Fruit fly (Drosophila melanogaster): ENCODE measurements around the gene CG31909.

DNA sequence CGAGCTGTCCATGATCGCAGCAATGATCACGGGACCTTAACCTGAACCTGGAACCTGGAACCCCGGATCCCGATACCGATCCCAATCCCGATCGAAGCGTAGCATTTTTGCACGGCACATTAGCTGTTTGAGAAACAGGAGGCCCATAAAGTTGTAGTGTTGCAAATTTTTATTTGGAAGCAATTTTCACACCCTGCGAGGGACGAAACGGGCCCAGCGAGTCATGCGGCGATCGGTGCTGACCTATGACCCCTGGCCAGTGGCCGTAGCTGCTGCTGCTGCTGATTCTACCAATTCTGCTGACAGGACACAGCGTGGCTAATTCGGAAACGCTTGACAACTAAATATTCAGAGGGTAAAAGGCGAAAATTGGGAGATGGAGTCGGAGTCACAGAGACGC is 47.0 kb downstream of the CG31909 start:
- TF ChIP-seq Ets96B (tag; optimal IDR thresholded peaks at IDR 0.05) (no peak), CG11762 (GFP tag; optimal IDR thresholded peaks at IDR 0.05; ENCODE audit: insufficient read depth) (no peak), dac (GFP tag; optimal IDR thresholded peaks at IDR 0.05) (no peak), Gug (GFP tag; IDR thresholded peaks at IDR 0.05) (no peak), acj6 (GFP tag; optimal IDR thresholded peaks at IDR 0.05) (no peak), CG6276 (GFP tag; optimal IDR thresholded peaks at IDR 0.05) (no peak), OdsH (GFP tag; optimal IDR thresholded peaks at IDR 0.05) (no peak), CG16779 (tag; optimal IDR thresholded peaks at IDR 0.05) (no peak), lz (GFP tag; optimal IDR thresholded peaks at IDR 0.05) (no peak), topi (GFP tag; optimal IDR thresholded peaks at IDR 0.05) (no peak), CG32006 (GFP tag; optimal IDR thresholded peaks at IDR 0.05) (no peak)
